Worm (Caenorhabditis elegans): ENCODE results near the gene col-37.

ce11 chrV:12121274-12121673 lies 46.3 kb downstream of the col-37 start, which contains the start of gene C13C4.6:
- no peak for TF ChIP-seq ets-4 (GFP tag; optimal IDR thresholded peaks at IDR 0.05)
- no peak for TF ChIP-seq lsy-27 (tag; optimal IDR thresholded peaks at IDR 0.05; ENCODE audit: borderline replicate concordance, insufficient read depth)
- TF ChIP-seq let-607 (tag; optimal IDR thresholded peaks at IDR 0.05): no peak
- no peak for TF ChIP-seq egl-18 (GFP tag; IDR thresholded peaks at IDR 0.05)
- no peak for TF ChIP-seq sdz-38 (tag; optimal IDR thresholded peaks at IDR 0.05)
- no peak for TF ChIP-seq ama-1 (optimal IDR thresholded peaks at IDR 0.05)
- TF ChIP-seq ama-1 (GFP tag; optimal IDR thresholded peaks at IDR 0.05): no peak
- TF ChIP-seq gei-17 (GFP tag; optimal IDR thresholded peaks at IDR 0.05): no peak
- TF ChIP-seq B0336.3 (GFP tag; IDR thresholded peaks at IDR 0.05): no peak
- no peak for TF ChIP-seq ztf-18 (tag; optimal IDR thresholded peaks at IDR 0.05)
- TF ChIP-seq bed-1 (GFP tag; IDR thresholded peaks at IDR 0.05): no peak
- no peak for TF ChIP-seq F57A8.1 (GFP tag; optimal IDR thresholded peaks at IDR 0.05)
- TF ChIP-seq B0261.1 (tag; optimal IDR thresholded peaks at IDR 0.05): no peak
- TF ChIP-seq egrh-3 (GFP tag; IDR thresholded peaks at IDR 0.05): no peak
- TF ChIP-seq lin-54 (GFP tag; optimal IDR thresholded peaks at IDR 0.05): no peak

Data from whole organism, young adult.